Worm (Caenorhabditis elegans) whole organism, L4/young adult: ENCODE results near the gene F44D12.10.

Source experiments
- dao-5 ChIP-seq: sonication (generic microtip); optimal IDR thresholded peaks from 2 replicates; lab custom pipeline; 2016; ENCODE audit warnings: missing genotype, missing genetic modification characterization, moderate library complexity, missing compliant biosample characterization
- him-1 ChIP-seq: sonication (generic microtip); optimal IDR thresholded peaks from 2 replicates; lab custom pipeline; 2016; ENCODE audit warnings: missing genotype, missing genetic modification reagents, missing genetic modification characterization, missing compliant biosample characterization

DNA sequence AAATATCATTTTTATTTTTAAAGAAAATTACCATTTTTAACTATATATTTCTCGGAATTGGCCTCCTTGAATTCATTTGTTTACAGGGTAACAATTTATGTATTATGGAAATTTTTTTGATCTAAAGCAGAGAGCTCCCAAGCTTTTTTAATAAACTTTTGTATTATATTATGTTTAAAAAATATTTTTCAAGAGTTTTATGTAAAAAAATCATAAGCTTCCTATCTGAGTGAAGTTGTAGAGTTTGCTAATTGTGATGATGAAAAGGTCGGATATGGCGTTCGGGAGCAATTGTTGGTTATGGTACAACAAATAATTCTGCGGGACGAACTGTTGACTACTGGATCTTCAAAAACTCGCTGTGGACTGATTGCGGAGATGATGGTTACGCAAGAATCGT lies 15.6 kb downstream of the F44D12.10 start, which contains the start of gene F44D12.19:
- TF ChIP-seq him-1 (no peak), dao-5 (tag; lab: Kevin White, UChicago) (no peak)
